Worm (Caenorhabditis elegans) whole organism, mixed stage, embryonic: Measurements from ENCODE around the gene fbxa-141.

Experiments
- M03D4.4 ChIP-seq: sonication (generic microtip); optimal IDR thresholded peaks from 2 replicates; lab custom pipeline; 2017; ENCODE audit warnings: mild to moderate bottlenecking, missing genetic modification characterization, missing compliant biosample characterization
- bed-3 ChIP-seq: fragments of 200-800 bp; sonication (Bioruptor generic); optimal IDR thresholded peaks from 3 replicates; lab custom pipeline; 2018; ENCODE audit warnings: mild to moderate bottlenecking, missing genetic modification characterization, moderate library complexity, missing compliant biosample characterization
- blmp-1 ChIP-seq: fragments of 150-350 bp; optimal IDR thresholded peaks from 2 replicates; lab custom pipeline; 2014; ENCODE audit warnings: missing biosample characterization, missing genetic modification characterization
- ceh-39 ChIP-seq: fragments of 150-350 bp; optimal IDR thresholded peaks from 2 replicates; lab custom pipeline; 2014; ENCODE audit warnings: missing biosample characterization, missing genetic modification characterization
- ceh-43 ChIP-seq: fragments of 200-800 bp; sonication (Bioruptor generic); optimal IDR thresholded peaks from 2 replicates; lab custom pipeline; 2018; ENCODE audit warnings: mild to moderate bottlenecking, missing genetic modification characterization, moderate library complexity, missing compliant biosample characterization
- ceh-83 ChIP-seq: fragments of 200-800 bp; sonication (Bioruptor generic); optimal IDR thresholded peaks from 2 replicates; lab custom pipeline; 2018; ENCODE audit warnings: mild to moderate bottlenecking, missing genetic modification characterization, missing compliant biosample characterization
- ces-1 ChIP-seq: fragments of 150-350 bp; optimal IDR thresholded peaks from 2 replicates; lab custom pipeline; 2014; ENCODE audit warnings: missing biosample characterization, missing genetic modification reagents, missing genetic modification characterization
- cnd-1 ChIP-seq: fragments of 200-800 bp; sonication (Bioruptor generic); optimal IDR thresholded peaks from 2 replicates; lab custom pipeline; 2018; ENCODE audit warnings: mild to moderate bottlenecking, missing genetic modification characterization, missing compliant biosample characterization
- drap-1 ChIP-seq: fragments of 200-800 bp; sonication (Bioruptor generic); optimal IDR thresholded peaks from 3 replicates; lab custom pipeline; 2018; ENCODE audit warnings: mild to moderate bottlenecking, missing genetic modification characterization, missing compliant biosample characterization
- elt-1 ChIP-seq: sonication (generic microtip); optimal IDR thresholded peaks from 2 replicates; lab custom pipeline; 2017; ENCODE audit warnings: missing genetic modification characterization, mild to moderate bottlenecking, missing compliant biosample characterization, antibody characterized with exemption, moderate library complexity, borderline replicate concordance; ENCODE audit not compliant: insufficient read depth
- elt-3 ChIP-seq: fragments of 150-350 bp; optimal IDR thresholded peaks from 2 replicates; lab custom pipeline; 2014; ENCODE audit warnings: missing biosample characterization, missing genetic modification characterization
- flh-1 ChIP-seq: fragments of 200-800 bp; sonication (Bioruptor generic); optimal IDR thresholded peaks from 2 replicates; lab custom pipeline; 2018; ENCODE audit warnings: mild to moderate bottlenecking, missing genetic modification characterization, moderate library complexity, missing compliant biosample characterization
- ham-2 ChIP-seq: fragments of 200-800 bp; sonication (Bioruptor generic); optimal IDR thresholded peaks from 2 replicates; lab custom pipeline; 2018; ENCODE audit warnings: mild to moderate bottlenecking, missing genetic modification characterization, missing compliant biosample characterization
- hlh-1 ChIP-seq: fragments of 150-350 bp; optimal IDR thresholded peaks from 2 replicates; lab custom pipeline; 2014; ENCODE audit warnings: missing biosample characterization, missing genetic modification reagents, missing genetic modification characterization
- lin-13 ChIP-seq: fragments of 150-350 bp; optimal IDR thresholded peaks from 2 replicates; lab custom pipeline; 2014; ENCODE audit warnings: missing biosample characterization, missing genetic modification characterization
- lin-32 ChIP-seq: fragments of 200-800 bp; sonication (Bioruptor generic); optimal IDR thresholded peaks from 2 replicates; lab custom pipeline; 2018; ENCODE audit warnings: mild to moderate bottlenecking, missing genetic modification characterization, missing compliant biosample characterization
- lsy-2 ChIP-seq: fragments of 150-350 bp; optimal IDR thresholded peaks from 2 replicates; lab custom pipeline; 2014; ENCODE audit warnings: missing biosample characterization, missing genetic modification characterization
- mep-1 ChIP-seq: fragments of 150-350 bp; optimal IDR thresholded peaks from 2 replicates; lab custom pipeline; 2017; ENCODE audit warnings: missing biosample characterization, missing genetic modification reagents, missing genetic modification characterization, inconsistent platforms
- mls-2 ChIP-seq: sonication (generic microtip); optimal IDR thresholded peaks from 2 replicates; lab custom pipeline; 2016; ENCODE audit warnings: mild to moderate bottlenecking, missing genetic modification characterization, moderate library complexity, missing compliant biosample characterization
- nhr-2 ChIP-seq: fragments of 150-350 bp; optimal IDR thresholded peaks from 2 replicates; lab custom pipeline; 2014; ENCODE audit warnings: missing biosample characterization, missing genetic modification characterization
- nhr-237 ChIP-seq: fragments of 150-350 bp; optimal IDR thresholded peaks from 2 replicates; lab custom pipeline; 2014; ENCODE audit warnings: missing biosample characterization, missing genetic modification characterization
- nhr-28 ChIP-seq: fragments of 150-350 bp; optimal IDR thresholded peaks from 2 replicates; lab custom pipeline; 2014; ENCODE audit warnings: missing biosample characterization, missing genetic modification characterization
- nhr-76 ChIP-seq: sonication (generic microtip); optimal IDR thresholded peaks from 2 replicates; lab custom pipeline; 2017; ENCODE audit warnings: missing biosample characterization, missing genetic modification characterization
- sem-2 ChIP-seq: fragments of 200-800 bp; sonication (Bioruptor generic); optimal IDR thresholded peaks from 2 replicates; lab custom pipeline; 2018; ENCODE audit warnings: mild to moderate bottlenecking, missing genetic modification characterization, missing compliant biosample characterization
- snpc-4 ChIP-seq: fragments of 150-350 bp; optimal IDR thresholded peaks from 2 replicates; lab custom pipeline; 2014; ENCODE audit warnings: missing biosample characterization, missing genetic modification characterization
- sptf-1 ChIP-seq: sonication (generic microtip); optimal IDR thresholded peaks from 2 replicates; lab custom pipeline; 2017; ENCODE audit warnings: mild to moderate bottlenecking, missing genetic modification characterization, moderate library complexity, missing compliant biosample characterization
- tbx-8 ChIP-seq: fragments of 200-800 bp; sonication (Bioruptor generic); optimal IDR thresholded peaks from 2 replicates; lab custom pipeline; 2018; ENCODE audit warnings: mild to moderate bottlenecking, missing genetic modification characterization, moderate library complexity, missing compliant biosample characterization
- unc-120 ChIP-seq: sonication (generic microtip); optimal IDR thresholded peaks from 2 replicates; lab custom pipeline; 2017; ENCODE audit warnings: missing genetic modification characterization, missing compliant biosample characterization; ENCODE audit not compliant: poor library complexity, severe bottlenecking
- unc-39 ChIP-seq: fragments of 150-350 bp; optimal IDR thresholded peaks from 2 replicates; lab custom pipeline; 2014; ENCODE audit warnings: missing biosample characterization, missing genetic modification characterization
- unc-62 ChIP-seq: fragments of 150-350 bp; optimal IDR thresholded peaks from 2 replicates; lab custom pipeline; 2014; ENCODE audit warnings: missing biosample characterization, missing genetic modification reagents, missing genetic modification characterization
- zip-8 ChIP-seq: fragments of 150-350 bp; optimal IDR thresholded peaks from 2 replicates; lab custom pipeline; 2014; ENCODE audit warnings: missing biosample characterization, missing genetic modification characterization
- ztf-11 ChIP-seq: fragments of 150-350 bp; optimal IDR thresholded peaks from 2 replicates; lab custom pipeline; 2014; ENCODE audit warnings: missing biosample characterization, missing genetic modification characterization

Gene fbxa-141

DNA sequence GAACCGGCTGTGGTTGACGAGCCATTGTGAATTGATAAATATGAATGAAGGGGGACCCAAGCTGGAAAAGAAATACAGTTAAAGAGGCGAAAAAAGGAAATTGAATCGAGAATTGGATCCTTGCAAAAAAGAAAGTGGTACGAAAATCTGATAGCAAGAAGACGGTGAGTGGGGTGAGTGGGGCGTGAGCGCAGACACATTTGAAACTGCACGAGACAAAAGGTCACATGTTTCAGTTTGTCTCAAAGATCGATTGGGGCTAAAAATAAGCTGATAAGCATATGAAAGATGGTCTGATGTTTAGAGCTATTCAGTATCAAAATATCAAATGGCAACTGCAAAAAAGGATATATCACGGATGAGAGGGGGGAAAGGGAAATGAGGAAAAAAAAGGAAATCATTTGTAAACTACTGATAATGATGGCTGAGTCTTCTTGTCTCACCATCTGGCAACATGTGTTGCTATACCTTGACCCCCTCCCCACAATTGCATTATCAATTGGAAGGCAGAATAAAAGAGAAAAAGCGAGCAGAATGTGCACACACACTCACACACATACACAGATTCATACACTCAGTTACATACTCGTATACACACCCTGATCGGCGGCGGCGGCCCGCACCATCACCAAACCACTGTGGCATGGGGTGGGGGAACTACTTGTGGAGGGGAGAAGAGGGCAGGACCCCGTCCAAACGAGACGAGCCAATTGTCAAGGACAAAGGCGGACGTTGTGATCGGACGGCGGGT, 8.7 kb downstream of the fbxa-141 start, which contains the start of gene M163.1 (continued):
- TF ChIP-seq unc-39 (tag; lab: Kevin White, UChicago), result no peak
- peak; percentile 56 for TF ChIP-seq mls-2 (tag; lab: Kevin White, UChicago)
- no peak for TF ChIP-seq sem-2 (GFP tag; lab: Kevin White, UChicago)
- TF ChIP-seq snpc-4 (tag; lab: Kevin White, UChicago), result no peak

DNA sequence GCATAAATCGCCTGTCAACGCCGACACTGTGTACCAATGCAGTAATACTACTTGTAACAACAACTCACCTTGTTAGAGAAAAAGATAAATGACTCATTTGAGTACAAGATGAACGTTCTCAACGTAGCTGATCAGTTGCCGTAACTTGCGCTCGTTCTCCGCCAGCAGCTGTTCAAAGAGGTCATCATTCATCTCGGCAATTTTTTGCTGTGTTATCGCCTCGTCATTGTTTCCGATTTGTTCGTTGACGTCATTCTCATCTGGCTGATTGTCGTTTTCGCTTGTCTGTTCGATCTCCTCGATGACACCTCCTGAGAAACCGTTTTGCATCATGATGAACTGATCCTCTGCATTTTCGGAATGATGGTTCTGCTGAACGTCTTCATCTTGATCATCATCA, 9.4 kb downstream of the fbxa-141 start:
- no peak for TF ChIP-seq unc-120 (tag; lab: Kevin White, UChicago)
- no peak for TF ChIP-seq cnd-1 (tag; lab: Kevin White, UChicago)
- no peak for TF ChIP-seq blmp-1
- TF ChIP-seq mep-1 (tag; lab: Kevin White, UChicago), result no peak
- no peak for TF ChIP-seq snpc-4 (tag; lab: Kevin White, UChicago)
- TF ChIP-seq elt-3, result no peak
- TF ChIP-seq nhr-237 (tag; lab: Kevin White, UChicago), result no peak
- peak; percentile 17 for TF ChIP-seq lin-13 (tag; lab: Kevin White, UChicago)
- TF ChIP-seq flh-1 (GFP tag; lab: Kevin White, UChicago), result no peak
- TF ChIP-seq ham-2, result no peak
- no peak for TF ChIP-seq sptf-1 (tag; lab: Kevin White, UChicago)
- no peak for TF ChIP-seq mls-2 (tag; lab: Kevin White, UChicago)
- TF ChIP-seq nhr-2 (tag; lab: Kevin White, UChicago), result peak; percentile 46
- TF ChIP-seq lsy-2 (tag; lab: Kevin White, UChicago), result no peak
- no peak for TF ChIP-seq ceh-43
- TF ChIP-seq lin-32 (GFP tag; lab: Kevin White, UChicago), result no peak
- peak; percentile 96 for TF ChIP-seq hlh-1 (tag; lab: Kevin White, UChicago)
- no peak for TF ChIP-seq nhr-28 (tag; lab: Kevin White, UChicago)
- no peak for TF ChIP-seq nhr-76
- no peak for TF ChIP-seq ceh-83 (GFP tag; lab: Kevin White, UChicago)
- no peak for TF ChIP-seq elt-1 (tag; lab: Kevin White, UChicago)
- TF ChIP-seq unc-62 (GFP tag; lab: Kevin White, UChicago), result peak; percentile 90
- no peak for TF ChIP-seq tbx-8 (GFP tag; lab: Kevin White, UChicago)
- no peak for TF ChIP-seq drap-1
- TF ChIP-seq ceh-39 (tag; lab: Kevin White, UChicago), result no peak
- TF ChIP-seq ces-1, result no peak

ce11 chrX:14502116-14502587, 10.6 kb downstream of the fbxa-141 start:
- TF ChIP-seq unc-62 (GFP tag; lab: Kevin White, UChicago) (peak; percentile 48), sem-2 (GFP tag; lab: Kevin White, UChicago) (no peak)

ce11 chrX:14500422-14501058, 12.2 kb downstream of the fbxa-141 start:
- TF ChIP-seq M03D4.4, result no peak
- TF ChIP-seq elt-1 (tag; lab: Kevin White, UChicago), result no peak
- TF ChIP-seq ceh-43, result no peak
- no peak for TF ChIP-seq unc-120 (tag; lab: Kevin White, UChicago)
- TF ChIP-seq mep-1 (tag; lab: Kevin White, UChicago), result no peak
- no peak for TF ChIP-seq ces-1
- no peak for TF ChIP-seq zip-8
- TF ChIP-seq ceh-83 (GFP tag; lab: Kevin White, UChicago), result no peak
- no peak for TF ChIP-seq ztf-11 (tag; lab: Kevin White, UChicago)
- TF ChIP-seq bed-3 (GFP tag; lab: Kevin White, UChicago), result no peak
- TF ChIP-seq blmp-1, result no peak
- TF ChIP-seq unc-39 (tag; lab: Kevin White, UChicago), result no peak
- TF ChIP-seq nhr-237 (tag; lab: Kevin White, UChicago), result no peak
- no peak for TF ChIP-seq nhr-28 (tag; lab: Kevin White, UChicago)
- no peak for TF ChIP-seq nhr-2 (tag; lab: Kevin White, UChicago)
